Worm (Caenorhabditis elegans) whole organism, early embryonic: Measurements from ENCODE around the gene Y40B10A.9.

Experiments used
- ceh-36 ChIP-seq: sonication (generic microtip); optimal IDR thresholded peaks from 2 replicates; lab custom pipeline; 2016; ENCODE audit warnings: missing genetic modification characterization, inconsistent platforms, missing compliant biosample characterization
- flt-1 ChIP-seq: fragments of 200-800 bp; sonication (Bioruptor generic); IDR thresholded peaks from 2 replicates; pipeline ENCODE4 v1.3.6; 2022; ENCODE audit warnings: missing genetic modification characterization, missing compliant biosample characterization
- scrt-1 ChIP-seq: fragments of 200-800 bp; sonication (Bioruptor generic); IDR thresholded peaks from 2 replicates; pipeline ENCODE4 v1.3.6; 2022; ENCODE audit warnings: missing genetic modification characterization, missing compliant biosample characterization

ce11 chrV:2110368-2110767, 37.7 kb upstream of the Y40B10A.9 start, which contains the start of gene F22F7.3:
- TF ChIP-seq scrt-1 (no peak), flt-1 (GFP tag; lab: Robert Waterston, UW) (no peak), ceh-36 (tag; lab: Kevin White, UChicago) (no peak)
